Worm (Caenorhabditis elegans) whole organism, young adult: ENCODE results near the gene nuo-5.
A peak's percentile ranks its signal among the peaks of the same experiment; 100 is the strongest.

Experiments used
- B0261.1 ChIP-seq: sonication (generic microtip); optimal IDR thresholded peaks from 2 replicates; lab custom pipeline; 2016; ENCODE audit warnings: mild to moderate bottlenecking, missing genetic modification characterization, moderate library complexity, missing compliant biosample characterization
- B0336.3 ChIP-seq: fragments of 200-800 bp; sonication (Bioruptor generic); IDR thresholded peaks from 2 replicates; pipeline ENCODE4 v1.3.6; 2022; ENCODE audit warnings: missing genetic modification characterization, missing compliant biosample characterization
- F10E7.11 ChIP-seq: sonication (generic microtip); optimal IDR thresholded peaks from 2 replicates; lab custom pipeline; 2017; ENCODE audit warnings: mild to moderate bottlenecking, missing genetic modification characterization, moderate library complexity, missing compliant biosample characterization
- F39B2.1 ChIP-seq: fragments of 200-800 bp; sonication (Bioruptor generic); IDR thresholded peaks from 2 replicates; pipeline ENCODE4 v1.3.6; 2022; ENCODE audit warnings: missing genetic modification reagents, missing genetic modification characterization, missing compliant biosample characterization
- F52B5.7 ChIP-seq: sonication (generic microtip); optimal IDR thresholded peaks from 2 replicates; lab custom pipeline; 2016; ENCODE audit warnings: mild to moderate bottlenecking, missing genetic modification characterization, missing compliant biosample characterization
- F57A8.1 ChIP-seq: fragments of 200-800 bp; sonication (Bioruptor generic); optimal IDR thresholded peaks from 2 replicates; lab custom pipeline; 2018; ENCODE audit warnings: mild to moderate bottlenecking, missing genetic modification characterization, moderate library complexity, missing compliant biosample characterization
- K12H6.12 ChIP-seq: fragments of 200-800 bp; sonication (Bioruptor generic); optimal IDR thresholded peaks from 2 replicates; lab custom pipeline; 2018; ENCODE audit warnings: mild to moderate bottlenecking, missing genetic modification characterization, missing compliant biosample characterization
- Y53G8AR.9 ChIP-seq: fragments of 200-800 bp; sonication (Bioruptor generic); conservative IDR thresholded peaks from 2 replicates; pipeline ENCODE4 v1.3.6; 2022; ENCODE audit warnings: missing genetic modification reagents, missing genetic modification characterization, missing compliant biosample characterization
- Y95B8A.8 ChIP-seq: fragments of 200-800 bp; sonication (Bioruptor generic); IDR thresholded peaks from 2 replicates; pipeline ENCODE4 v1.3.6; 2022; ENCODE audit warnings: missing genetic modification reagents, missing genetic modification characterization, missing compliant biosample characterization
- ZK185.1 ChIP-seq: sonication (generic microtip); optimal IDR thresholded peaks from 2 replicates; lab custom pipeline; 2016; ENCODE audit warnings: mild to moderate bottlenecking, missing genetic modification characterization, missing compliant biosample characterization; ENCODE audit not compliant: poor library complexity, severe bottlenecking
- akir-1 ChIP-seq: fragments of 200-800 bp; sonication (Bioruptor generic); optimal IDR thresholded peaks from 2 replicates; lab custom pipeline; 2018; ENCODE audit warnings: mild to moderate bottlenecking, missing genetic modification characterization, moderate library complexity, missing compliant biosample characterization
- ama-1 ChIP-seq, 3 experiments: fragments of 150-350 bp in 1 of 3; sonication (generic microtip) in 2 of 3; optimal IDR thresholded peaks; 2 replicates each; lab custom pipeline; 2014 to 2018; ENCODE audit warnings: missing biosample characterization in 2 of 3, missing genetic modification characterization in 2 of 3, missing genetic modification reagents in 2 of 3
- atf-7 ChIP-seq: sonication (generic microtip); optimal IDR thresholded peaks from 2 replicates; lab custom pipeline; 2017; ENCODE audit warnings: mild to moderate bottlenecking, missing genetic modification characterization, missing compliant biosample characterization
- attf-3 ChIP-seq: fragments of 200-800 bp; sonication (Bioruptor generic); conservative IDR thresholded peaks from 2 replicates; pipeline ENCODE4 v1.3.6; 2022; ENCODE audit warnings: missing genetic modification reagents, missing genetic modification characterization, missing compliant biosample characterization
- attf-5 ChIP-seq: fragments of 200-800 bp; sonication (Bioruptor generic); optimal IDR thresholded peaks from 2 replicates; lab custom pipeline; 2018; ENCODE audit warnings: mild to moderate bottlenecking, missing genetic modification characterization, missing compliant biosample characterization
- attf-6 ChIP-seq: fragments of 200-800 bp; sonication (Bioruptor generic); IDR thresholded peaks from 2 replicates; pipeline ENCODE4 v1.3.6; 2022; ENCODE audit warnings: missing genetic modification reagents, missing genetic modification characterization, missing compliant biosample characterization
- bed-1 ChIP-seq: fragments of 200-800 bp; sonication (Bioruptor generic); IDR thresholded peaks from 2 replicates; pipeline ENCODE4 v1.3.6; 2022; ENCODE audit warnings: missing genetic modification reagents, missing genetic modification characterization, missing compliant biosample characterization
- ccch-3 ChIP-seq: fragments of 200-800 bp; sonication (Bioruptor generic); optimal IDR thresholded peaks from 2 replicates; lab custom pipeline; 2018; ENCODE audit warnings: mild to moderate bottlenecking, missing genetic modification characterization, missing compliant biosample characterization
- ceh-58 ChIP-seq: fragments of 200-800 bp; sonication (Bioruptor generic); IDR thresholded peaks from 2 replicates; pipeline ENCODE4 v1.3.6; 2022; ENCODE audit warnings: missing genetic modification characterization, missing compliant biosample characterization
- chd-7 ChIP-seq: sonication (generic microtip); optimal IDR thresholded peaks from 2 replicates; lab custom pipeline; 2016; ENCODE audit warnings: mild to moderate bottlenecking, missing genetic modification characterization, moderate library complexity, missing compliant biosample characterization
- dox-1 ChIP-seq: fragments of 200-800 bp; sonication (Bioruptor generic); IDR thresholded peaks from 2 replicates; pipeline ENCODE4 v1.3.6; 2022; ENCODE audit warnings: missing genetic modification reagents, missing genetic modification characterization, missing compliant biosample characterization
- dpff-1 ChIP-seq: sonication (generic microtip); optimal IDR thresholded peaks from 2 replicates; lab custom pipeline; 2017; ENCODE audit warnings: mild to moderate bottlenecking, missing genetic modification characterization, missing compliant biosample characterization
- dpl-1 ChIP-seq: fragments of 150-350 bp; optimal IDR thresholded peaks from 2 replicates; lab custom pipeline; 2014; ENCODE audit warnings: missing biosample characterization, missing genetic modification reagents, missing genetic modification characterization
- egl-44 ChIP-seq: fragments of 200-800 bp; sonication (Bioruptor generic); IDR thresholded peaks from 2 replicates; pipeline ENCODE4 v1.3.6; 2022; ENCODE audit warnings: missing genetic modification reagents, missing genetic modification characterization, missing compliant biosample characterization
- egrh-3 ChIP-seq: fragments of 200-800 bp; sonication (Bioruptor generic); IDR thresholded peaks from 2 replicates; pipeline ENCODE4 v1.3.6; 2022; ENCODE audit warnings: missing genetic modification reagents, missing genetic modification characterization, missing compliant biosample characterization
- ets-4 ChIP-seq: fragments of 200-800 bp; sonication (Bioruptor generic); optimal IDR thresholded peaks from 2 replicates; lab custom pipeline; 2018; ENCODE audit warnings: mild to moderate bottlenecking, missing genetic modification characterization, missing compliant biosample characterization
- hlh-12 ChIP-seq: sonication (generic microtip); optimal IDR thresholded peaks from 2 replicates; lab custom pipeline; 2016; ENCODE audit warnings: missing genetic modification characterization, missing compliant biosample characterization
- hmg-1.2 ChIP-seq: fragments of 200-800 bp; sonication (Bioruptor generic); IDR thresholded peaks from 2 replicates; pipeline ENCODE4 v1.3.6; 2022; ENCODE audit warnings: missing genetic modification reagents, missing genetic modification characterization, missing compliant biosample characterization
- hrde-1 ChIP-seq: sonication (generic microtip); optimal IDR thresholded peaks from 2 replicates; lab custom pipeline; 2016; ENCODE audit warnings: missing genetic modification characterization, mild to moderate bottlenecking, missing compliant biosample characterization, moderate library complexity, missing genotype, missing genetic modification reagents, borderline replicate concordance
- lin-54 ChIP-seq: fragments of 200-800 bp; sonication (Bioruptor generic); optimal IDR thresholded peaks from 2 replicates; lab custom pipeline; 2018; ENCODE audit warnings: mild to moderate bottlenecking, missing genetic modification characterization, missing compliant biosample characterization
- mcd-1 ChIP-seq: fragments of 200-800 bp; sonication (Bioruptor generic); IDR thresholded peaks from 2 replicates; pipeline ENCODE4 v1.3.6; 2022; ENCODE audit warnings: missing genetic modification reagents, missing genetic modification characterization, missing compliant biosample characterization
- nfyb-1 ChIP-seq: fragments of 200-800 bp; sonication (Bioruptor generic); IDR thresholded peaks from 2 replicates; pipeline ENCODE4 v1.3.6; 2022; ENCODE audit warnings: missing genetic modification reagents, missing genetic modification characterization, missing compliant biosample characterization
- nhr-120 ChIP-seq: fragments of 200-800 bp; sonication (Bioruptor generic); IDR thresholded peaks from 2 replicates; pipeline ENCODE4 v1.3.6; 2022; ENCODE audit warnings: missing genetic modification characterization, missing compliant biosample characterization
- nhr-179 ChIP-seq: sonication (generic microtip); optimal IDR thresholded peaks from 2 replicates; lab custom pipeline; 2016; ENCODE audit warnings: mild to moderate bottlenecking, missing genetic modification characterization, missing compliant biosample characterization
- nhr-80 ChIP-seq: sonication (generic microtip); optimal IDR thresholded peaks from 2 replicates; lab custom pipeline; 2016; ENCODE audit warnings: missing genetic modification characterization, missing compliant biosample characterization
- nhr-90 ChIP-seq: sonication (generic microtip); optimal IDR thresholded peaks from 2 replicates; lab custom pipeline; 2016; ENCODE audit warnings: missing genotype, mild to moderate bottlenecking, missing genetic modification characterization, missing compliant biosample characterization
- snpc-1.1 ChIP-seq: sonication (generic microtip); optimal IDR thresholded peaks from 2 replicates; lab custom pipeline; 2017; ENCODE audit warnings: missing genetic modification characterization, mild to moderate bottlenecking, missing compliant biosample characterization, antibody characterized with exemption, moderate library complexity, missing genotype, missing genetic modification reagents; ENCODE audit not compliant: insufficient read depth
- tbp1 ChIP-seq: fragments of 200-800 bp; sonication (Bioruptor generic); optimal IDR thresholded peaks from 2 replicates; lab custom pipeline; 2018; ENCODE audit warnings: mild to moderate bottlenecking, missing genetic modification characterization, missing compliant biosample characterization
- tlf-1 ChIP-seq: fragments of 200-800 bp; sonication (Bioruptor generic); optimal IDR thresholded peaks from 2 replicates; lab custom pipeline; 2018; ENCODE audit warnings: mild to moderate bottlenecking, missing genetic modification characterization, missing compliant biosample characterization
- unc-130 ChIP-seq: sonication (generic microtip); optimal IDR thresholded peaks from 2 replicates; lab custom pipeline; 2016; ENCODE audit warnings: missing genetic modification reagents, missing genetic modification characterization, missing compliant biosample characterization
- zfh-2 ChIP-seq: fragments of 200-800 bp; sonication (Bioruptor generic); conservative IDR thresholded peaks from 2 replicates; pipeline ENCODE4 v1.3.6; 2022; ENCODE audit warnings: missing genetic modification reagents, missing genetic modification characterization, missing compliant biosample characterization
- ztf-18 ChIP-seq: sonication (generic microtip); optimal IDR thresholded peaks from 2 replicates; lab custom pipeline; 2016; ENCODE audit warnings: missing genotype, mild to moderate bottlenecking, missing genetic modification characterization, missing compliant biosample characterization
- ztf-22 ChIP-seq: fragments of 200-800 bp; sonication (Bioruptor generic); optimal IDR thresholded peaks from 2 replicates; lab custom pipeline; 2018; ENCODE audit warnings: mild to moderate bottlenecking, missing genetic modification characterization, moderate library complexity, missing compliant biosample characterization
- ztf-26 ChIP-seq: sonication (generic microtip); optimal IDR thresholded peaks from 2 replicates; lab custom pipeline; 2017; ENCODE audit warnings: missing genetic modification characterization, missing compliant biosample characterization
- ztf-28 ChIP-seq: fragments of 200-800 bp; sonication (Bioruptor generic); IDR thresholded peaks from 2 replicates; pipeline ENCODE4 v1.3.6; 2022; ENCODE audit warnings: missing genetic modification reagents, missing genetic modification characterization, missing compliant biosample characterization
- ztf-3 ChIP-seq: fragments of 200-800 bp; sonication (Bioruptor generic); optimal IDR thresholded peaks from 2 replicates; lab custom pipeline; 2018; ENCODE audit warnings: mild to moderate bottlenecking, missing genetic modification characterization, missing compliant biosample characterization
- ztf-6 ChIP-seq: fragments of 200-800 bp; sonication (Bioruptor generic); IDR thresholded peaks from 2 replicates; pipeline ENCODE4 v1.3.6; 2022; ENCODE audit warnings: missing genetic modification reagents, missing genetic modification characterization, missing compliant biosample characterization

nuo-5 gene

DNA sequence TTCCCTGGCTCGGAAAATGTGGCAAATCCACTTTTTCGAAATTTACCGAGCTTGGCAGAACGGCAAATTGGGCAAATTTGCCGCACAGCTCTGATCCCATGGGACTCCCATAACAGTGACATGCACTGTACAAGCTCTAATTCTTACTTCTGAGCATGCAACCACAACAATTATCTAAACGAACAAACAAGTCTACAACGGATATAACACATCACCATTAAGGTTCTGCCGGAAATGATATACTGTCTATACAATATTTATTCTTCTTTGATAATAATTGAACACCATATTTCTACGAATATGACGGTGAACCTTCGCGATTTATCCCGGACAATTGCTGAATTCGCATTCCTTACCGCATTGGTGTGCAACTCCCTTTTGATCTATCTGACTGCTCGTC lies 29.5 kb downstream of the nuo-5 start, which contains the start of gene str-33:
str-33 (plus strand) TSS at position 301 of the 400 bp plus-strand sequence.
- TF ChIP-seq snpc-1.1 (tag; lab: Kevin White, UChicago) (no peak), dpff-1 (no peak), F39B2.1 (GFP tag; lab: Robert Waterston, UW) (no peak), ceh-58 (GFP tag; lab: Robert Waterston, UW) (no peak), B0336.3 (GFP tag; lab: Robert Waterston, UW) (no peak), nhr-179 (tag; lab: Kevin White, UChicago) (no peak), attf-6 (no peak), F52B5.7 (tag; lab: Kevin White, UChicago) (no peak), attf-3 (GFP tag; lab: Robert Waterston, UW) (no peak), K12H6.12 (tag; lab: Kevin White, UChicago) (no peak), ztf-3 (GFP tag; lab: Kevin White, UChicago) (no peak)

DNA sequence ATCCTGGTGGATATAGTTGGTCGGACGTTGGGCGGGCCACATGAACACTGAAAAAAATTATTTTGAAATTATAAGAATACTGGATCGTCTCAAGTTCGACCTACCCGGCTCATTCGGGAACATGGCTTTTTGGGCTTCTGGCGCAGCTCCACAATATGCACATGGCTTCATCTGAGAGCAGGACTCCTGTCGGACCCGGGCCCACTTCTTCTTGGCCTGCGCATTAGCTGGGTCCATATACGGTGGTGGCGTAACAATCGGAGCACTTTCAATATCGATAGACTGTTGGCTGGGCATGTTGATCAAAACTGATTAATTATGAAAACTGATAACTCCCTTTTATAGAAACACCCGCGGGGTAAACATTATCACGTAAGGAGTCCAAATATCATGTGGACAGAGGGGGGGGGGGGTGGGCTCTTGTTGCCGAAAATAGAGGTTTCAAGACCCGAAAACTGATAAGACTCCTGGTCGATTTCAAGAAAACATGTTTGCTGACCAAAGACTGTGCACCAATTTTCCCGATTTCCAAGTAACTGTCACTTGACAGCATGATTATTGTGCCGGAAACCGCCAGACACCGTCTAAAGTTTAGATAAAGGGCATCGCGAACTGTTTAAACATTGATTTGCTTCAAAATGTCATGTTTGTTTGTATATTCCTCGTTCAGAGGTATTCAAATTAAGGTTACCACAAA lies 32.2 kb downstream of the nuo-5 start, which contains the start of gene dod-3:
dod-3 (minus strand) TSS at position 315 of the 697 bp plus-strand sequence.
- TF ChIP-seq Y53G8AR.9 (GFP tag; lab: Robert Waterston, UW) = no peak
- TF ChIP-seq ets-4 (GFP tag; lab: Kevin White, UChicago) = peak; percentile 65
- peak; percentile 90 for TF ChIP-seq atf-7 (tag; lab: Kevin White, UChicago)
- TF ChIP-seq hrde-1 = no peak
- no peak for TF ChIP-seq ztf-18 (tag; lab: Kevin White, UChicago)
- peak; percentile 70 for TF ChIP-seq ztf-22 (GFP tag; lab: Kevin White, UChicago)
- TF ChIP-seq lin-54 = no peak
- TF ChIP-seq ama-1 (optimal IDR thresholded peaks at IDR 0.05; lab: Kevin White, UChicago) = peak; percentile 57
- TF ChIP-seq ama-1 (GFP tag; optimal IDR thresholded peaks at IDR 0.05; lab: Kevin White, UChicago) = no peak
- TF ChIP-seq mcd-1 = no peak
- no peak for TF ChIP-seq hlh-12
- TF ChIP-seq unc-130 = no peak
- TF ChIP-seq ztf-6 = no peak
- no peak for TF ChIP-seq F52B5.7 (tag; lab: Kevin White, UChicago)
- peak; percentile 19 for TF ChIP-seq attf-5
- no peak for TF ChIP-seq nhr-90 (tag; lab: Kevin White, UChicago)
- no peak for TF ChIP-seq ZK185.1 (tag; lab: Kevin White, UChicago)
- no peak for TF ChIP-seq ccch-3
- no peak for TF ChIP-seq ztf-26 (tag; lab: Kevin White, UChicago)
- peak; percentile 63 for TF ChIP-seq tlf-1 (GFP tag; lab: Kevin White, UChicago)
- no peak for TF ChIP-seq Y95B8A.8
- peak; percentile 4 for TF ChIP-seq chd-7
- no peak for TF ChIP-seq ztf-28 (GFP tag; lab: Robert Waterston, UW)
- TF ChIP-seq bed-1 (GFP tag; lab: Robert Waterston, UW) = no peak
- no peak for TF ChIP-seq zfh-2
- 0 out of 2 replicates have a peak, but pooled peaks have one; percentile 65 for TF ChIP-seq egl-44
- TF ChIP-seq akir-1 = no peak
- TF ChIP-seq F10E7.11 (tag; lab: Kevin White, UChicago) = no peak
- peak; percentile 8; the same call in 1 of the 2 replicates for TF ChIP-seq egrh-3
- no peak for TF ChIP-seq hmg-1.2 (GFP tag; lab: Robert Waterston, UW)
- no peak for TF ChIP-seq nhr-120
- TF ChIP-seq dpl-1 = no peak
- peak; percentile 27 for TF ChIP-seq tbp1 (GFP tag; lab: Kevin White, UChicago)
- peak; percentile 71 for TF ChIP-seq dox-1 (GFP tag; lab: Robert Waterston, UW)
- TF ChIP-seq B0261.1 (tag; lab: Kevin White, UChicago) = no peak
- TF ChIP-seq nhr-80 (tag; lab: Kevin White, UChicago) = peak; percentile 94
- TF ChIP-seq F57A8.1 (GFP tag; lab: Kevin White, UChicago) = no peak
- TF ChIP-seq nfyb-1 (GFP tag; lab: Robert Waterston, UW) = peak; percentile 50; the same call in 1 of the 2 replicates
